Worm (Caenorhabditis elegans) whole organism, midembryonic: ENCODE measurements around the gene F25B5.5.

Source experiments
- flt-1 ChIP-seq: fragments of 200-800 bp; sonication (Bioruptor generic); IDR thresholded peaks from 2 replicates; pipeline ENCODE4 v1.3.6; 2022; ENCODE audit warnings: missing genetic modification characterization, missing compliant biosample characterization
- ref-1 ChIP-seq: fragments of 200-800 bp; sonication (Bioruptor generic); conservative IDR thresholded peaks from 2 replicates; pipeline ENCODE4 v1.3.6; 2022; ENCODE audit warnings: missing genetic modification reagents, missing genetic modification characterization, missing compliant biosample characterization

DNA sequence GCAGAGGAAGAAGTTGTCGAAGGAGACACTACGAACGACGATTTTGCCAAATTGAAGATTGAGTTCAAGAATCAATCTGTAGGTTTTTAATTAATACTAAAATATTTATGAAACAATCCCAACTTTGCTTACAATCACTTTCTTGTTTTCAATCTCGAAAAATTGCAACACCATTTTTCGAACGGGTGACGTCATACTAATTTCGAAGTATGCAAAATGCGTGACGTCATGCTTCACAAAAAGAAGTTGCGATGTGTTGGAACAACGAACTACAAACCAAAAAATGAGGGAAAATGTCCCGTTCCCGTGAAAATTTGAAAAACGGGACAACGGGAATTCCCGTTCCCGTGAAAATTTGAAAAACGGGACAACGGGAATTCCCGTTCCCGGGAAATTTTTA lies 21.7 kb upstream of the F25B5.5 start:
- TF ChIP-seq ref-1 (no peak), flt-1 (GFP tag; lab: Robert Waterston, UW) (no peak)
